Fruit fly (Drosophila melanogaster) whole organism, embryonic: ENCODE measurements around the gene CG9316.

ENCODE experiments used
- ATbp ChIP-seq: fragments of 200-800 bp; sonication (Bioruptor generic); optimal IDR thresholded peaks from 2 replicates; lab custom pipeline; 2017; ENCODE audit warnings: missing biosample characterization, mild to moderate bottlenecking, missing genetic modification characterization, missing genetic modification reagents
- Atf3 ChIP-seq: fragments of 200-800 bp; sonication (Bioruptor generic); optimal IDR thresholded peaks from 3 replicates; lab custom pipeline; 2016; ENCODE audit warnings: missing biosample characterization, missing genetic modification characterization
- Bgb ChIP-seq: fragments of 200-800 bp; sonication (Bioruptor generic); IDR thresholded peaks from 2 replicates; pipeline ENCODE4 v1.3.6; 2022; ENCODE audit warnings: missing biosample characterization, missing genetic modification characterization; ENCODE audit not compliant: partially characterized antibody
- CG12155 ChIP-seq: fragments of 200-800 bp; sonication (Bioruptor generic); optimal IDR thresholded peaks from 3 replicates; lab custom pipeline; 2016; ENCODE audit warnings: missing biosample characterization, missing genetic modification characterization
- CG12236 ChIP-seq: fragments of 200-800 bp; sonication (Bioruptor generic); optimal IDR thresholded peaks from 2 replicates; lab custom pipeline; 2016; ENCODE audit warnings: missing biosample characterization, missing genetic modification characterization
- CG13123 ChIP-seq: fragments of 200-800 bp; sonication (Bioruptor generic); optimal IDR thresholded peaks from 2 replicates; lab custom pipeline; 2016; ENCODE audit warnings: missing biosample characterization, missing genetic modification characterization
- CG14050 ChIP-seq: fragments of 200-800 bp; sonication (Bioruptor generic); IDR thresholded peaks from 3 replicates; pipeline ENCODE4 v1.3.6; 2022; ENCODE audit warnings: missing biosample characterization, missing genetic modification characterization
- CG14965 ChIP-seq: fragments of 200-800 bp; sonication (Bioruptor generic); optimal IDR thresholded peaks from 2 replicates; lab custom pipeline; 2016; ENCODE audit warnings: missing biosample characterization, missing genetic modification characterization, borderline replicate concordance
- CG16779 ChIP-seq: fragments of 200-800 bp; sonication (Bioruptor generic); IDR thresholded peaks from 2 replicates; pipeline ENCODE4 v1.3.6; 2022; ENCODE audit warnings: missing biosample characterization, missing genetic modification characterization
- CG16815 ChIP-seq: fragments of 200-800 bp; sonication (Bioruptor generic); optimal IDR thresholded peaks from 3 replicates; lab custom pipeline; 2017; ENCODE audit warnings: missing biosample characterization, mild to moderate bottlenecking, missing genetic modification characterization
- CG16863 ChIP-seq: fragments of 200-800 bp; sonication (Bioruptor generic); optimal IDR thresholded peaks from 3 replicates; lab custom pipeline; 2016; ENCODE audit warnings: missing biosample characterization, missing genetic modification characterization
- CG17186 ChIP-seq: fragments of 200-800 bp; sonication (Bioruptor generic); optimal IDR thresholded peaks from 3 replicates; lab custom pipeline; 2017; ENCODE audit warnings: missing biosample characterization, missing genetic modification reagents, missing genetic modification characterization
- CG17829 ChIP-seq: fragments of 200-800 bp; optimal IDR thresholded peaks from 2 replicates; lab custom pipeline; 2019; ENCODE audit warnings: missing biosample characterization, mild to moderate bottlenecking, missing genetic modification characterization, moderate library complexity
- CG18262 ChIP-seq: fragments of 200-800 bp; optimal IDR thresholded peaks from 3 replicates; lab custom pipeline; 2019; ENCODE audit warnings: missing biosample characterization, mild to moderate bottlenecking, missing genetic modification characterization, moderate library complexity
- CG2129 ChIP-seq: fragments of 200-800 bp; sonication (Bioruptor generic); IDR thresholded peaks from 2 replicates; pipeline ENCODE4 v1.3.6; 2022; ENCODE audit warnings: missing biosample characterization, missing genetic modification characterization; ENCODE audit not compliant: partially characterized antibody
- CG2889 ChIP-seq: fragments of 200-800 bp; sonication (Bioruptor generic); IDR thresholded peaks from 3 replicates; pipeline ENCODE4 v1.3.6; 2022; ENCODE audit warnings: missing biosample characterization, missing genetic modification characterization
- CG30431 ChIP-seq: fragments of 200-800 bp; sonication (Bioruptor generic); optimal IDR thresholded peaks from 2 replicates; lab custom pipeline; 2017; ENCODE audit warnings: missing biosample characterization, missing genetic modification characterization
- CG3995 ChIP-seq: fragments of 200-800 bp; sonication (Bioruptor generic); optimal IDR thresholded peaks from 3 replicates; lab custom pipeline; 2016; ENCODE audit warnings: missing biosample characterization, missing genetic modification characterization
- CG42726 ChIP-seq: fragments of 200-800 bp; sonication (Bioruptor generic); IDR thresholded peaks from 2 replicates; pipeline ENCODE4 v1.3.6; 2022; ENCODE audit warnings: missing biosample characterization, missing genetic modification characterization; ENCODE audit not compliant: partially characterized antibody
- CG4424 ChIP-seq: fragments of 200-800 bp; sonication (Bioruptor generic); optimal IDR thresholded peaks from 3 replicates; lab custom pipeline; 2016; ENCODE audit warnings: missing biosample characterization, missing genetic modification characterization
- CG4617 ChIP-seq: fragments of 200-800 bp; sonication (Bioruptor generic); optimal IDR thresholded peaks from 3 replicates; lab custom pipeline; 2016; ENCODE audit warnings: missing biosample characterization, missing genetic modification characterization, borderline replicate concordance
- CG7357 ChIP-seq: fragments of 200-800 bp; sonication (Bioruptor generic); IDR thresholded peaks from 3 replicates; pipeline ENCODE4 v1.3.6; 2022; ENCODE audit warnings: missing biosample characterization, missing genetic modification characterization
- CG7745 ChIP-seq: fragments of 200-800 bp; sonication (Bioruptor generic); optimal IDR thresholded peaks from 2 replicates; lab custom pipeline; 2018; ENCODE audit warnings: missing biosample characterization, mild to moderate bottlenecking, missing genetic modification characterization, moderate library complexity
- CG7987 ChIP-seq: fragments of 200-800 bp; sonication (Bioruptor generic); optimal IDR thresholded peaks from 2 replicates; lab custom pipeline; 2018; ENCODE audit warnings: missing biosample characterization, mild to moderate bottlenecking, missing genetic modification characterization, moderate library complexity
- Dad ChIP-seq: fragments of 200-800 bp; sonication (Bioruptor generic); optimal IDR thresholded peaks from 3 replicates; lab custom pipeline; 2016; ENCODE audit warnings: missing biosample characterization, missing genetic modification characterization
- Doc3 ChIP-seq: fragments of 200-800 bp; sonication (Bioruptor generic); IDR thresholded peaks from 3 replicates; pipeline ENCODE4 v1.3.6; 2022; ENCODE audit warnings: missing biosample characterization, missing genetic modification characterization; ENCODE audit not compliant: partially characterized antibody
- E2f2 ChIP-seq: fragments of 200-800 bp; sonication (Bioruptor generic); IDR thresholded peaks from 2 replicates; pipeline ENCODE4 v1.3.6; 2022; ENCODE audit warnings: missing biosample characterization, missing genetic modification characterization
- Fer2 ChIP-seq: fragments of 200-800 bp; sonication (Bioruptor generic); optimal IDR thresholded peaks from 2 replicates; lab custom pipeline; 2018; ENCODE audit warnings: missing biosample characterization, mild to moderate bottlenecking, missing genetic modification characterization, moderate library complexity
- Med ChIP-seq: fragments of 200-800 bp; sonication (Bioruptor generic); peaks from one replicate; lab custom pipeline; 2016; ENCODE audit warnings: missing biosample characterization, missing genetic modification characterization, mild to moderate bottlenecking, inconsistent platforms, moderate library complexity
- NFAT ChIP-seq: fragments of 200-800 bp; sonication (Bioruptor generic); IDR thresholded peaks from 2 replicates; pipeline ENCODE4 v1.3.6; 2022; ENCODE audit warnings: missing biosample characterization, missing genetic modification characterization
- NfI ChIP-seq: fragments of 200-800 bp; sonication (Bioruptor generic); optimal IDR thresholded peaks from 3 replicates; lab custom pipeline; 2018; ENCODE audit warnings: missing biosample characterization, mild to moderate bottlenecking, missing genetic modification characterization, moderate library complexity
- PHDP ChIP-seq: fragments of 200-800 bp; sonication (Bioruptor generic); optimal IDR thresholded peaks from 3 replicates; lab custom pipeline; 2018; ENCODE audit warnings: missing biosample characterization, mild to moderate bottlenecking, missing genetic modification characterization, moderate library complexity
- Ptx1 ChIP-seq: fragments of 200-800 bp; sonication (Bioruptor generic); IDR thresholded peaks from 2 replicates; pipeline ENCODE4 v1.3.6; 2022; ENCODE audit warnings: missing biosample characterization, missing genetic modification characterization
- Scr ChIP-seq: fragments of 200-800 bp; sonication (Bioruptor generic); IDR thresholded peaks from 2 replicates; pipeline ENCODE4 v1.3.6; 2022; ENCODE audit warnings: missing biosample characterization, missing genetic modification characterization; ENCODE audit not compliant: partially characterized antibody
- Sry-δ ChIP-seq: fragments of 200-800 bp; sonication (Bioruptor generic); optimal IDR thresholded peaks from 2 replicates; lab custom pipeline; 2016; ENCODE audit warnings: missing biosample characterization, missing genetic modification characterization
- YL-1 ChIP-seq: fragments of 200-800 bp; sonication (Bioruptor generic); optimal IDR thresholded peaks from 3 replicates; lab custom pipeline; 2017; ENCODE audit warnings: missing biosample characterization, mild to moderate bottlenecking, missing genetic modification characterization
- ab ChIP-seq: fragments of 200-800 bp; sonication (Bioruptor generic); optimal IDR thresholded peaks from 2 replicates; lab custom pipeline; 2016; ENCODE audit warnings: missing biosample characterization, missing genetic modification characterization
- cg ChIP-seq: fragments of 200-800 bp; sonication (Bioruptor generic); optimal IDR thresholded peaks from 3 replicates; lab custom pipeline; 2019; ENCODE audit warnings: missing biosample characterization, mild to moderate bottlenecking, missing genetic modification characterization, moderate library complexity
- jumu ChIP-seq: fragments of 200-800 bp; sonication (Bioruptor generic); optimal IDR thresholded peaks from 3 replicates; lab custom pipeline; 2016; ENCODE audit warnings: missing biosample characterization, missing genetic modification characterization
- mld ChIP-seq: fragments of 200-800 bp; sonication (Bioruptor generic); IDR thresholded peaks from 3 replicates; pipeline ENCODE4 v1.3.6; 2022; ENCODE audit warnings: missing biosample characterization, missing genetic modification characterization; ENCODE audit not compliant: partially characterized antibody
- nerfin-2 ChIP-seq: fragments of 200-800 bp; sonication (Bioruptor generic); IDR thresholded peaks from 2 replicates; pipeline ENCODE4 v1.3.6; 2022; ENCODE audit warnings: missing biosample characterization, missing genetic modification characterization; ENCODE audit not compliant: partially characterized antibody
- p53 ChIP-seq: fragments of 200-800 bp; sonication (Bioruptor generic); optimal IDR thresholded peaks from 2 replicates; lab custom pipeline; 2016; ENCODE audit warnings: missing biosample characterization, missing genetic modification characterization
- pho ChIP-seq: fragments of 200-800 bp; sonication (Bioruptor generic); optimal IDR thresholded peaks from 2 replicates; lab custom pipeline; 2016; ENCODE audit warnings: missing biosample characterization, missing genetic modification characterization
- phol ChIP-seq: fragments of 200-800 bp; sonication (Bioruptor generic); optimal IDR thresholded peaks from 3 replicates; lab custom pipeline; 2018; ENCODE audit warnings: missing biosample characterization, mild to moderate bottlenecking, missing genetic modification characterization, moderate library complexity
- pzg ChIP-seq: fragments of 200-800 bp; sonication (Bioruptor generic); optimal IDR thresholded peaks from 3 replicates; lab custom pipeline; 2018; ENCODE audit warnings: missing biosample characterization, mild to moderate bottlenecking, missing genetic modification characterization, moderate library complexity
- ranshi ChIP-seq: fragments of 200-800 bp; sonication (Bioruptor generic); IDR thresholded peaks from 2 replicates; pipeline ENCODE4 v1.3.6; 2022; ENCODE audit warnings: missing biosample characterization, missing genetic modification characterization
- sna ChIP-seq: fragments of 200-800 bp; sonication (Bioruptor generic); IDR thresholded peaks from 2 replicates; pipeline ENCODE4 v1.3.6; 2022; ENCODE audit warnings: missing biosample characterization, missing genetic modification characterization; ENCODE audit not compliant: partially characterized antibody
- trem ChIP-seq: fragments of 200-800 bp; optimal IDR thresholded peaks from 3 replicates; lab custom pipeline; 2019; ENCODE audit warnings: missing biosample characterization, mild to moderate bottlenecking, missing genetic modification characterization, moderate library complexity
- unpg ChIP-seq: fragments of 200-800 bp; sonication (Bioruptor generic); optimal IDR thresholded peaks from 3 replicates; lab custom pipeline; 2018; ENCODE audit warnings: missing biosample characterization, mild to moderate bottlenecking, missing genetic modification characterization, moderate library complexity
- zen2 ChIP-seq: fragments of 200-800 bp; sonication (Bioruptor generic); IDR thresholded peaks from 3 replicates; pipeline ENCODE4 v1.3.6; 2022; ENCODE audit warnings: missing biosample characterization, missing genetic modification characterization; ENCODE audit not compliant: partially characterized antibody

The CG9316 gene

DNA sequence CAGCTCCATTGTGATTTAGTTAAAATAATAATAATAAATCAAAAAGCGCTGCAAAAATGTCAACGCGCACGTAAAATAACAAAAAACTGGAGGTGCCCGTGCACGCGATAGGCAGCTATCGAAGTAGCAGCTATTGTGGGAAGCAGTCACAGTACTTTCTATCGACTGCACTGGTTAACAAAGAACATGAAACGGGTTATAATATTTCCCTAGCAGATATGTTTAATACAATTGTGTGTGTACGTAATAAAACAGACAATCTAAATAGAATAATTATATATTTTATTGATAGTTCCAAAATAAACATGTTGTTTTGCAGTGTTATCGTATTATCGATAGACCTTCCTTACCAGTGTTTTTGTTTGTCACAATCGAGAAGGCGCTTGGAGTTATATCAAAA lies 50.5 kb downstream of the CG9316 start, which contains the start of the genes CG31678 and IKKepsilon (continued):
- TF ChIP-seq unpg (GFP tag; lab: Kevin White, UChicago) (peak; percentile 35), mld (peak; percentile 74; the same call in 2 of the 3 replicates), CG16779 (GFP tag; lab: Robert Waterston, UW) (no peak), Dad (GFP tag; lab: Kevin White, UChicago) (no peak), CG42726 (GFP tag; lab: Robert Waterston, UW) (peak; percentile 84), CG17829 (peak; percentile 63), CG3995 (GFP tag; lab: Kevin White, UChicago) (peak; percentile 99), Sry-δ (GFP tag; lab: Kevin White, UChicago) (peak; percentile 70), Atf3 (no peak), trem (peak; percentile 71), CG4424 (GFP tag; lab: Kevin White, UChicago) (peak; percentile 52), CG30431 (no peak), CG7987 (no peak), zen2 (GFP tag; lab: Robert Waterston, UW) (peak; percentile 89), CG14965 (no peak), Bgb (GFP tag; lab: Robert Waterston, UW) (peak; percentile 94), CG2129 (GFP tag; lab: Robert Waterston, UW) (peak; percentile 73), p53 (GFP tag; lab: Kevin White, UChicago) (no peak), CG16863 (no peak), Scr (GFP tag; lab: Robert Waterston, UW) (peak; percentile 93), PHDP (peak; percentile 30), Med (GFP tag; lab: Kevin White, UChicago) (peak; percentile 76), CG16815 (GFP tag; lab: Kevin White, UChicago) (no peak), sna (GFP tag; lab: Robert Waterston, UW) (peak; percentile 90), Fer2 (tag; lab: Kevin White, UChicago) (no peak), CG7745 (no peak), jumu (GFP tag; lab: Kevin White, UChicago) (no peak), NFAT (GFP tag; lab: Robert Waterston, UW) (no peak), ab (no peak), CG18262 (peak; percentile 35), CG7357 (GFP tag; lab: Robert Waterston, UW) (no peak), phol (tag; lab: Kevin White, UChicago) (peak; percentile 52), pho (GFP tag; lab: Kevin White, UChicago) (no peak), YL-1 (GFP tag; lab: Kevin White, UChicago) (peak; percentile 83), ranshi (GFP tag; lab: Robert Waterston, UW) (0 out of 2 replicates have a peak, but pooled peaks have one; percentile 23), CG13123 (no peak), cg (no peak), ATbp (no peak), Doc3 (GFP tag; lab: Robert Waterston, UW) (peak; percentile 74), CG12155 (GFP tag; lab: Kevin White, UChicago) (peak; percentile 6), CG17186 (GFP tag; lab: Kevin White, UChicago) (peak; percentile 78), pzg (GFP tag; lab: Kevin White, UChicago) (peak; percentile 62), CG2889 (GFP tag; lab: Robert Waterston, UW) (peak; percentile 50; the same call in 1 of the 3 replicates), Ptx1 (GFP tag; lab: Robert Waterston, UW) (no peak), nerfin-2 (GFP tag; lab: Robert Waterston, UW) (peak; percentile 97), CG14050 (GFP tag; lab: Robert Waterston, UW) (peak; percentile 28; the same call in 1 of the 3 replicates), CG12236 (GFP tag; lab: Kevin White, UChicago) (no peak), CG4617 (peak; percentile 95), NfI (GFP tag; lab: Kevin White, UChicago) (peak; percentile 34), E2f2 (GFP tag; lab: Robert Waterston, UW) (peak; percentile 49)
